In the genomic region with DNA sequence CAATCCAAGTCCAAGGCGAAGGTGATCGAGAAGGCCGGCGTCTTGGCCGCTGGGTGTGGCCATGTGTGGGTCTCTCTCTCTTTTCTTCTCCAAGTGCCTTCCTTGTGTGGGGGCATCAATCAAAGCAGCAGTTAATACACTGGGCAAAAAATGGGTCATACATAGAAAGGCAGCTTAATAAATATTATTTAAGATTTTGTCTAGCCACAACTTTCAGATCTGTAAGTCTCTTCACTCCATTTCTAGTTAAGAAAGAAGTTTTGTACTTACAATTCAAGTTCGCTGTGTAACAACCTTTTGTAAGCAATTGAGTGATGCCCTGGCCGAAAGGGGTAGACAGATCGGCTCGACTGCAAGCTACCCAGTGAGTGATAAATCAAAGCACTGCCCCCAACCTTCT, we compare ENCODE assay signal across 4 fruit fly cellular contexts.
TF ChIP-seq lines count a peak whose summit lies in the region.

No protein-coding gene starts in this region.

- no peak for TF ChIP-seq CTCF in whole organism, embryonic (GFP tag; optimal IDR thresholded peaks at IDR 0.05; lab: Kevin White, UChicago)

TF ChIP-seq in whole organism, embryonic, 481 proteins besides CTCF, POLR2A, EP300 and RAD21 (continues in another document):
- no peak for TF ChIP-seq sc (optimal IDR thresholded peaks at IDR 0.05; lab: Kevin White, UChicago)
- TF ChIP-seq sc (GFP tag; optimal IDR thresholded peaks at IDR 0.05; lab: Kevin White, UChicago), result no peak
- TF ChIP-seq Blimp-1 (GFP tag; optimal IDR thresholded peaks at IDR 0.05; lab: Kevin White, UChicago), result peak; percentile 46
- TF ChIP-seq NC2α (GFP tag; optimal IDR thresholded peaks at IDR 0.05; lab: Kevin White, UChicago), result no peak
- TF ChIP-seq Nf-YB (GFP tag; optimal IDR thresholded peaks at IDR 0.05; lab: Kevin White, UChicago), result no peak
- 0 out of 2 replicates have a peak, but pooled peaks have one; percentile 10 for TF ChIP-seq vvl (GFP tag; IDR thresholded peaks at IDR 0.05; lab: Robert Waterston, UW)
- peak; percentile 37; the same call in 1 of the 2 replicates for TF ChIP-seq sisA (GFP tag; IDR thresholded peaks at IDR 0.05; lab: Robert Waterston, UW)
- TF ChIP-seq phol (tag; optimal IDR thresholded peaks at IDR 0.05; lab: Kevin White, UChicago), result peak; percentile 27
- peak; percentile 35 for TF ChIP-seq CG10979 (tag; optimal IDR thresholded peaks at IDR 0.05; lab: Kevin White, UChicago)
- peak; percentile 4 for TF ChIP-seq pros (GFP tag; optimal IDR thresholded peaks at IDR 0.05; lab: Kevin White, UChicago)
- peak; percentile 14 for TF ChIP-seq CG2712 (tag; optimal IDR thresholded peaks at IDR 0.05; lab: Kevin White, UChicago)
- TF ChIP-seq CG11695 (GFP tag; IDR thresholded peaks at IDR 0.05; lab: Robert Waterston, UW), result no peak
- TF ChIP-seq CG18599 (GFP tag; optimal IDR thresholded peaks at IDR 0.05; lab: Kevin White, UChicago), result peak; percentile 3
- TF ChIP-seq klu (GFP tag; IDR thresholded peaks at IDR 0.05; lab: Robert Waterston, UW), result no peak
- TF ChIP-seq D19A (tag; optimal IDR thresholded peaks at IDR 0.05; lab: Kevin White, UChicago), result peak; percentile 3
- TF ChIP-seq CG10267 (tag; optimal IDR thresholded peaks at IDR 0.05; lab: Kevin White, UChicago), result peak; percentile 30
- no peak for TF ChIP-seq Dref (GFP tag; IDR thresholded peaks at IDR 0.05; lab: Robert Waterston, UW)
- TF ChIP-seq ftz-f1 (GFP tag; optimal IDR thresholded peaks at IDR 0.05; lab: Kevin White, UChicago), result peak; percentile 52
- no peak for TF ChIP-seq CG14050 (GFP tag; IDR thresholded peaks at IDR 0.05; lab: Robert Waterston, UW)
- no peak for TF ChIP-seq Dp (GFP tag; optimal IDR thresholded peaks at IDR 0.05; lab: Kevin White, UChicago)
- peak; percentile 6 for TF ChIP-seq CG14710 (tag; optimal IDR thresholded peaks at IDR 0.05; lab: Kevin White, UChicago)
- TF ChIP-seq CG13424 (tag; optimal IDR thresholded peaks at IDR 0.05; lab: Kevin White, UChicago), result no peak

TF ChIP-seq in whole organism, prepupa, 60 proteins besides CTCF, POLR2A, EP300 and RAD21 (continues in another document):
- TF ChIP-seq CG3919 (GFP tag; optimal IDR thresholded peaks at IDR 0.05; lab: Kevin White, UChicago) (peak; percentile 52), dsx (GFP tag; optimal IDR thresholded peaks at IDR 0.05; lab: Kevin White, UChicago; ENCODE audit: poor library complexity, severe bottlenecking) (peak; percentile 11), Gug (GFP tag; IDR thresholded peaks at IDR 0.05; lab: Robert Waterston, UW) (no peak), fd59A (GFP tag; optimal IDR thresholded peaks at IDR 0.05; lab: Kevin White, UChicago) (no peak), Eip75B (GFP tag; optimal IDR thresholded peaks at IDR 0.05; lab: Kevin White, UChicago) (peak; percentile 29), lz (GFP tag; optimal IDR thresholded peaks at IDR 0.05; lab: Kevin White, UChicago) (peak; percentile 16), CG6163 (GFP tag; IDR thresholded peaks at IDR 0.05; lab: Robert Waterston, UW) (peak; percentile 44; the same call in 1 of the 3 replicates), Ets96B (tag; optimal IDR thresholded peaks at IDR 0.05; lab: Kevin White, UChicago) (peak; percentile 18), Sox15 (GFP tag; optimal IDR thresholded peaks at IDR 0.05; lab: Kevin White, UChicago) (no peak), vri (GFP tag; optimal IDR thresholded peaks at IDR 0.05; lab: Kevin White, UChicago) (no peak), CG11762 (GFP tag; optimal IDR thresholded peaks at IDR 0.05; lab: Kevin White, UChicago; ENCODE audit: insufficient read depth) (peak; percentile 16), svp (GFP tag; lab: Kevin White, UChicago) (peak; percentile 91), topi (GFP tag; optimal IDR thresholded peaks at IDR 0.05; lab: Kevin White, UChicago) (peak; percentile 68), fkh (GFP tag; optimal IDR thresholded peaks at IDR 0.05; lab: Kevin White, UChicago) (no peak), CG1621 (tag; optimal IDR thresholded peaks at IDR 0.05; lab: Kevin White, UChicago) (no peak), CG10669 (GFP tag; optimal IDR thresholded peaks at IDR 0.05; lab: Kevin White, UChicago) (peak; percentile 16), CG7368 (GFP tag; optimal IDR thresholded peaks at IDR 0.05; lab: Kevin White, UChicago) (peak; percentile 14), CG11902 (GFP tag; optimal IDR thresholded peaks at IDR 0.05; lab: Kevin White, UChicago) (peak; percentile 44), CG3032 (tag; optimal IDR thresholded peaks at IDR 0.05; lab: Kevin White, UChicago) (no peak), Eip78C (GFP tag; lab: Kevin White, UChicago) (peak; percentile 84), net (GFP tag; optimal IDR thresholded peaks at IDR 0.05; lab: Kevin White, UChicago) (no peak), achi (GFP tag; optimal IDR thresholded peaks at IDR 0.05; lab: Kevin White, UChicago) (peak; percentile 44)

TF ChIP-seq in whole organism, pupa, 21 proteins besides CTCF, POLR2A, EP300 and RAD21:
- TF ChIP-seq Snoo (tag; optimal IDR thresholded peaks at IDR 0.05; lab: Kevin White, UChicago) (peak; percentile 34), Pif1A (GFP tag; optimal IDR thresholded peaks at IDR 0.05; lab: Kevin White, UChicago) (peak; percentile 37), CG12605 (GFP tag; IDR thresholded peaks at IDR 0.05; lab: Robert Waterston, UW) (no peak), CG17806 (tag; optimal IDR thresholded peaks at IDR 0.05; lab: Kevin White, UChicago) (peak; percentile 41), CG32121 (GFP tag; IDR thresholded peaks at IDR 0.05; lab: Robert Waterston, UW) (no peak), CG34367 (tag; optimal IDR thresholded peaks at IDR 0.05; lab: Kevin White, UChicago) (no peak), CG4496 (GFP tag; IDR thresholded peaks at IDR 0.05; lab: Robert Waterston, UW) (peak; percentile 32; the same call in 1 of the 3 replicates), CG14655 (GFP tag; optimal IDR thresholded peaks at IDR 0.05; lab: Kevin White, UChicago) (peak; percentile 50), CG8159 (tag; optimal IDR thresholded peaks at IDR 0.05; lab: Kevin White, UChicago) (peak; percentile 14), D1 (tag; optimal IDR thresholded peaks at IDR 0.05; lab: Kevin White, UChicago) (no peak), Ets98B (GFP tag; IDR thresholded peaks at IDR 0.05; lab: Robert Waterston, UW) (no peak), gl (tag; optimal IDR thresholded peaks at IDR 0.05; lab: Kevin White, UChicago) (no peak), CG10348 (GFP tag; IDR thresholded peaks at IDR 0.05; lab: Robert Waterston, UW) (no peak), fd96Ca (GFP tag; IDR thresholded peaks at IDR 0.05; lab: Robert Waterston, UW) (no peak), EcR (GFP tag; optimal IDR thresholded peaks at IDR 0.05; lab: Kevin White, UChicago) (no peak), Pif1B (GFP tag; optimal IDR thresholded peaks at IDR 0.05; lab: Kevin White, UChicago) (peak; percentile 47)

TF ChIP-seq in whole organism, wandering third instar larva, 38 proteins besides CTCF, POLR2A, EP300 and RAD21:
- peak; percentile 17 for TF ChIP-seq CG32264 (GFP tag; optimal IDR thresholded peaks at IDR 0.05; lab: Kevin White, UChicago)
- no peak for TF ChIP-seq tai (GFP tag; optimal IDR thresholded peaks at IDR 0.05; lab: Kevin White, UChicago)
- no peak for TF ChIP-seq Jra (GFP tag; optimal IDR thresholded peaks at IDR 0.05; lab: Kevin White, UChicago)
- no peak for TF ChIP-seq dsf (GFP tag; optimal IDR thresholded peaks at IDR 0.05; lab: Kevin White, UChicago; ENCODE audit: borderline replicate concordance)
- no peak for TF ChIP-seq rgr (GFP tag; optimal IDR thresholded peaks at IDR 0.05; lab: Kevin White, UChicago)
- no peak for TF ChIP-seq dl (GFP tag; optimal IDR thresholded peaks at IDR 0.05; lab: Kevin White, UChicago; ENCODE audit: insufficient read depth in 1 of 2, partially characterized antibody in 2 of 2)
- TF ChIP-seq woc (GFP tag; optimal IDR thresholded peaks at IDR 0.05; lab: Kevin White, UChicago), result peak; percentile 52
- TF ChIP-seq dmrt93B (GFP tag; optimal IDR thresholded peaks at IDR 0.05; lab: Kevin White, UChicago), result peak; percentile 4
- no peak for TF ChIP-seq brk (GFP tag; optimal IDR thresholded peaks at IDR 0.05; lab: Kevin White, UChicago)
- no peak for TF ChIP-seq CrebA (GFP tag; optimal IDR thresholded peaks at IDR 0.05; lab: Kevin White, UChicago; ENCODE audit: borderline replicate concordance)
- TF ChIP-seq fru (GFP tag; optimal IDR thresholded peaks at IDR 0.05; lab: Kevin White, UChicago), result peak; percentile 3
- TF ChIP-seq Hr83 (GFP tag; optimal IDR thresholded peaks at IDR 0.05; lab: Kevin White, UChicago; ENCODE audit: poor library complexity, severe bottlenecking), result no peak
- no peak for TF ChIP-seq foxo (GFP tag; optimal IDR thresholded peaks at IDR 0.05; lab: Kevin White, UChicago)
